Worm (Caenorhabditis elegans): ENCODE results near the gene fbxa-66.

fbxa-66 gene

ce11 chrIII:2304149-2304548, 9.7 kb downstream of the fbxa-66 start:
- TF ChIP-seq hlh-8 (tag; optimal IDR thresholded peaks at IDR 0.05) (no peak), fax-1 (tag; optimal IDR thresholded peaks at IDR 0.05) (no peak), ttx-3 (tag; optimal IDR thresholded peaks at IDR 0.05) (no peak), elt-2 (tag; optimal IDR thresholded peaks at IDR 0.05) (no peak), pag-3 (tag; optimal IDR thresholded peaks at IDR 0.05; ENCODE audit: borderline replicate concordance) (no peak)

ce11 chrIII:2294736-2295135, 19.1 kb downstream of the fbxa-66 start:
- TF ChIP-seq elt-2 (tag; optimal IDR thresholded peaks at IDR 0.05) = peak; percentile 48
- no peak for TF ChIP-seq ceh-14 (tag; optimal IDR thresholded peaks at IDR 0.05)
- no peak for TF ChIP-seq unc-55 (GFP tag; optimal IDR thresholded peaks at IDR 0.05)
- TF ChIP-seq che-1 (tag; optimal IDR thresholded peaks at IDR 0.05) = no peak
- TF ChIP-seq ceh-24 (tag; optimal IDR thresholded peaks at IDR 0.05) = no peak
- TF ChIP-seq ets-4 (tag; optimal IDR thresholded peaks at IDR 0.05) = no peak

- TF ChIP-seq dve-1 (tag; optimal IDR thresholded peaks at IDR 0.05) = no peak
- no peak for TF ChIP-seq F13H6.1 (tag; optimal IDR thresholded peaks at IDR 0.05)
- TF ChIP-seq K09A11.1 (tag; optimal IDR thresholded peaks at IDR 0.05; ENCODE audit: insufficient read depth) = no peak
- TF ChIP-seq fkh-6 (tag; optimal IDR thresholded peaks at IDR 0.05) = no peak
These were observed 22.7 kb downstream of the fbxa-66 start, which contains the start of gene fbxa-219 for ce11 chrIII:2291139-2291538. Gene fbxa-219, plus strand, starts transcription at chrIII:2291415.

ce11 chrIII:2288261-2288660, 25.6 kb downstream of the fbxa-66 start:
- TF ChIP-seq eyg-1 (tag; optimal IDR thresholded peaks at IDR 0.05) (no peak), sdc-2 (tag; optimal IDR thresholded peaks at IDR 0.05) (no peak), pax-1 (tag; optimal IDR thresholded peaks at IDR 0.05) (no peak), ets-4 (tag; optimal IDR thresholded peaks at IDR 0.05) (no peak), K09A11.1 (tag; optimal IDR thresholded peaks at IDR 0.05; ENCODE audit: insufficient read depth) (no peak), Y22D7AL.16 (tag; optimal IDR thresholded peaks at IDR 0.05) (no peak), ref-2 (tag; optimal IDR thresholded peaks at IDR 0.05) (no peak), ceh-31 (tag; optimal IDR thresholded peaks at IDR 0.05) (no peak), sox-4 (tag; optimal IDR thresholded peaks at IDR 0.05) (no peak), unc-86 (tag; optimal IDR thresholded peaks at IDR 0.05) (no peak), unc-3 (GFP tag; conservative IDR thresholded peaks at IDR 0.05) (no peak), unc-3 (tag; optimal IDR thresholded peaks at IDR 0.05) (no peak), tbx-7 (tag; optimal IDR thresholded peaks at IDR 0.05) (no peak), tbx-2 (tag; optimal IDR thresholded peaks at IDR 0.05) (no peak), sox-2 (GFP tag; IDR thresholded peaks at IDR 0.05) (no peak), ttx-3 (tag; optimal IDR thresholded peaks at IDR 0.05) (no peak), ceh-48 (tag; optimal IDR thresholded peaks at IDR 0.05) (no peak), ceh-18 (tag; optimal IDR thresholded peaks at IDR 0.05) (no peak), rnt-1 (tag; optimal IDR thresholded peaks at IDR 0.05) (no peak), dve-1 (tag; optimal IDR thresholded peaks at IDR 0.05) (no peak)

- TF ChIP-seq F13H6.1 (tag; optimal IDR thresholded peaks at IDR 0.05) (no peak), ceh-48 (tag; optimal IDR thresholded peaks at IDR 0.05) (peak; percentile 92)
These were observed 30.4 kb downstream of the fbxa-66 start for ce11 chrIII:2283341-2283847.

- no peak for TF ChIP-seq ceh-9 (tag; optimal IDR thresholded peaks at IDR 0.05)
- TF ChIP-seq ets-4 (tag; optimal IDR thresholded peaks at IDR 0.05) = no peak
- TF ChIP-seq T23F11.4 (GFP tag; optimal IDR thresholded peaks at IDR 0.05) = no peak
- no peak for TF ChIP-seq elt-4 (tag; optimal IDR thresholded peaks at IDR 0.05)
- TF ChIP-seq syd-9 (tag; optimal IDR thresholded peaks at IDR 0.05) = no peak
- no peak for TF ChIP-seq ceh-34 (tag; optimal IDR thresholded peaks at IDR 0.05)
- no peak for TF ChIP-seq ztf-16 (tag; optimal IDR thresholded peaks at IDR 0.05)
- TF ChIP-seq che-1 (tag; optimal IDR thresholded peaks at IDR 0.05) = peak; percentile 6
- TF ChIP-seq pros-1 (tag; optimal IDR thresholded peaks at IDR 0.05) = no peak
- TF ChIP-seq unc-55 (GFP tag; optimal IDR thresholded peaks at IDR 0.05) = no peak
- no peak for TF ChIP-seq ceh-2 (tag; optimal IDR thresholded peaks at IDR 0.05)
- TF ChIP-seq ahr-1 (tag; optimal IDR thresholded peaks at IDR 0.05) = no peak
- peak; percentile 98 for TF ChIP-seq ceh-48 (tag; optimal IDR thresholded peaks at IDR 0.05)
- TF ChIP-seq sox-2 (GFP tag; IDR thresholded peaks at IDR 0.05) = no peak
- TF ChIP-seq ceh-18 (tag; optimal IDR thresholded peaks at IDR 0.05) = no peak
- no peak for TF ChIP-seq ceh-19 (GFP tag; optimal IDR thresholded peaks at IDR 0.05)
These were observed 31.6 kb downstream of the fbxa-66 start, which contains the start of gene Y54F10BM.3 for ce11 chrIII:2281975-2282957. Gene Y54F10BM.3, plus strand, starts transcription at chrIII:2282025.

All from whole organism, late embryonic.